Fruit fly (Drosophila melanogaster) whole organism, embryonic: Measurements from ENCODE around the gene twf.

Experiments used
- Awh ChIP-seq: fragments of 200-800 bp; sonication (Bioruptor generic); IDR thresholded peaks from 2 replicates; pipeline ENCODE4, ENCODE4 v1.3.6; 2022; ENCODE audit warnings: missing biosample characterization, missing genetic modification characterization
- Bdp1 ChIP-seq: fragments of 200-800 bp; sonication (Bioruptor generic); optimal IDR thresholded peaks from 3 replicates; lab custom pipeline; 2016; ENCODE audit warnings: missing biosample characterization, missing genetic modification characterization
- CG11085 ChIP-seq: fragments of 200-800 bp; sonication (Bioruptor generic); IDR thresholded peaks from 2 replicates; pipeline ENCODE4 v1.3.6; 2022; ENCODE audit warnings: missing biosample characterization, missing genetic modification characterization
- CG11093 ChIP-seq: fragments of 200-800 bp; sonication (Bioruptor generic); IDR thresholded peaks from 3 replicates; pipeline ENCODE4 v1.3.6; 2022; ENCODE audit warnings: missing biosample characterization, missing genetic modification characterization
- CG12071 ChIP-seq: fragments of 200-800 bp; sonication (Bioruptor generic); optimal IDR thresholded peaks from 3 replicates; lab custom pipeline; 2018; ENCODE audit warnings: missing biosample characterization, mild to moderate bottlenecking, missing genetic modification characterization
- CG12299 ChIP-seq: fragments of 200-800 bp; sonication (Bioruptor generic); optimal IDR thresholded peaks from 2 replicates; lab custom pipeline; 2018; ENCODE audit warnings: missing biosample characterization, mild to moderate bottlenecking, missing genetic modification characterization
- CG15479 ChIP-seq: fragments of 200-800 bp; sonication (Bioruptor generic); optimal IDR thresholded peaks from 3 replicates; lab custom pipeline; 2019; ENCODE audit warnings: missing biosample characterization, mild to moderate bottlenecking, missing genetic modification characterization, moderate library complexity
- CG1602 ChIP-seq: fragments of 200-800 bp; sonication (Bioruptor generic); optimal IDR thresholded peaks from 3 replicates; lab custom pipeline; 2016; ENCODE audit warnings: missing biosample characterization, missing genetic modification characterization
- CG1792 ChIP-seq: fragments of 200-800 bp; sonication (Bioruptor generic); optimal IDR thresholded peaks from 2 replicates; lab custom pipeline; 2016; ENCODE audit warnings: missing biosample characterization, missing genetic modification characterization
- CG2116 ChIP-seq: fragments of 200-800 bp; sonication (Bioruptor generic); optimal IDR thresholded peaks from 3 replicates; lab custom pipeline; 2018; ENCODE audit warnings: missing biosample characterization, mild to moderate bottlenecking, missing genetic modification characterization
- CG42726 ChIP-seq: fragments of 200-800 bp; sonication (Bioruptor generic); IDR thresholded peaks from 2 replicates; pipeline ENCODE4 v1.3.6; 2022; ENCODE audit warnings: missing biosample characterization, missing genetic modification characterization; ENCODE audit not compliant: partially characterized antibody
- CG4360 ChIP-seq: fragments of 200-800 bp; sonication (Bioruptor generic); IDR thresholded peaks from 2 replicates; pipeline ENCODE4 v1.3.6; 2022; ENCODE audit warnings: missing biosample characterization, missing genetic modification characterization
- CG5245 ChIP-seq: fragments of 200-800 bp; sonication (Bioruptor generic); optimal IDR thresholded peaks from 3 replicates; lab custom pipeline; 2016; ENCODE audit warnings: missing biosample characterization, missing genetic modification characterization
- CG6791 ChIP-seq: fragments of 200-800 bp; sonication (Bioruptor generic); IDR thresholded peaks from 3 replicates; pipeline ENCODE4 v1.3.6; 2022; ENCODE audit warnings: missing biosample characterization, missing genetic modification characterization; ENCODE audit not compliant: partially characterized antibody
- CG7372 ChIP-seq: fragments of 200-800 bp; sonication (Bioruptor generic); IDR thresholded peaks from 2 replicates; pipeline ENCODE4 v1.3.6; 2022; ENCODE audit warnings: missing biosample characterization, missing genetic modification characterization
- CG8089 ChIP-seq: fragments of 200-800 bp; sonication (Bioruptor generic); optimal IDR thresholded peaks from 3 replicates; lab custom pipeline; 2016; ENCODE audit warnings: missing biosample characterization, missing genetic modification characterization
- CG8290 ChIP-seq, 3 experiments: fragments of 200-800 bp; sonication (Bioruptor generic); optimal IDR thresholded peaks; 2 replicates each; lab custom pipeline; 2016 to 2019; ENCODE audit warnings: missing biosample characterization in 3 of 3, missing genetic modification characterization in 3 of 3, mild to moderate bottlenecking in 2 of 3, moderate library complexity in 1 of 3
- CG8924 ChIP-seq: fragments of 200-800 bp; optimal IDR thresholded peaks from 3 replicates; lab custom pipeline; 2019; ENCODE audit warnings: missing biosample characterization, mild to moderate bottlenecking, missing genetic modification characterization, moderate library complexity
- CG9609 ChIP-seq: fragments of 200-800 bp; sonication (Bioruptor generic); optimal IDR thresholded peaks from 3 replicates; lab custom pipeline; 2016; ENCODE audit warnings: missing biosample characterization, missing genetic modification characterization
- CG9932 ChIP-seq: fragments of 200-800 bp; sonication (Bioruptor generic); IDR thresholded peaks from 2 replicates; pipeline ENCODE4 v1.3.6; 2022; ENCODE audit warnings: missing biosample characterization, missing genetic modification characterization
- Chrac-16 ChIP-seq: fragments of 200-800 bp; sonication (Bioruptor generic); optimal IDR thresholded peaks from 3 replicates; lab custom pipeline; 2016; ENCODE audit warnings: missing biosample characterization, missing genetic modification characterization
- CkIIα-i1 ChIP-seq: fragments of 200-800 bp; sonication (Bioruptor generic); IDR thresholded peaks from 2 replicates; pipeline ENCODE4 v1.3.6; 2022; ENCODE audit warnings: missing biosample characterization, missing genetic modification characterization
- Dek ChIP-seq: fragments of 200-800 bp; sonication (Bioruptor generic); optimal IDR thresholded peaks from 3 replicates; lab custom pipeline; 2019; ENCODE audit warnings: missing biosample characterization, mild to moderate bottlenecking, missing genetic modification characterization, moderate library complexity
- Dll ChIP-seq: fragments of 200-800 bp; sonication (Bioruptor generic); IDR thresholded peaks from 4 replicates; pipeline ENCODE4 v1.3.6; 2022; ENCODE audit warnings: missing biosample characterization, missing genetic modification characterization; ENCODE audit not compliant: partially characterized antibody
- Gug ChIP-seq: fragments of 200-800 bp; sonication (Bioruptor generic); IDR thresholded peaks from 4 replicates; pipeline ENCODE4 v1.3.6; 2022; ENCODE audit warnings: missing biosample characterization, missing genetic modification characterization
- Hsf ChIP-seq: fragments of 200-800 bp; sonication (Bioruptor generic); optimal IDR thresholded peaks from 3 replicates; lab custom pipeline; 2016; ENCODE audit warnings: missing biosample characterization, missing genetic modification characterization
- Lhr ChIP-seq: fragments of 200-800 bp; sonication (Bioruptor generic); optimal IDR thresholded peaks from 3 replicates; lab custom pipeline; 2017; ENCODE audit warnings: mild to moderate bottlenecking, missing biosample characterization, missing genetic modification reagents, missing genetic modification characterization
- Rx ChIP-seq: fragments of 200-800 bp; sonication (Bioruptor generic); IDR thresholded peaks from 2 replicates; pipeline ENCODE4 v1.3.6; 2022; ENCODE audit warnings: missing biosample characterization, missing genetic modification characterization
- Trl ChIP-seq, 3 experiments: fragments of >200 bp in 2 of 3; fragments of 200-800 bp in 1 of 3; sonication (Bioruptor generic) in 1 of 3; optimal IDR thresholded peaks; 2 replicates in 1 of 3; 3 replicates in 2 of 3; lab custom pipeline; 2016 to 2017; ENCODE audit warnings: missing biosample characterization in 1 of 3, missing genetic modification characterization in 1 of 3
- Xrp1 ChIP-seq: fragments of 200-800 bp; sonication (Bioruptor generic); IDR thresholded peaks from 2 replicates; pipeline ENCODE4 v1.3.6; 2022; ENCODE audit warnings: missing biosample characterization, missing genetic modification characterization
- bowl ChIP-seq: fragments of 200-800 bp; sonication (Bioruptor generic); IDR thresholded peaks from 2 replicates; pipeline ENCODE4 v1.3.6; 2022; ENCODE audit warnings: missing biosample characterization, missing genetic modification characterization
- caup ChIP-seq: fragments of 200-800 bp; sonication (Bioruptor generic); optimal IDR thresholded peaks from 3 replicates; lab custom pipeline; 2017; ENCODE audit warnings: missing biosample characterization, mild to moderate bottlenecking, missing genetic modification characterization, moderate library complexity; ENCODE audit not compliant: severe bottlenecking
- dm ChIP-seq: fragments of 200-800 bp; sonication (Bioruptor generic); optimal IDR thresholded peaks from 3 replicates; lab custom pipeline; 2016; ENCODE audit warnings: missing biosample characterization, missing genetic modification characterization
- dysf ChIP-seq: fragments of 200-800 bp; sonication (Bioruptor generic); IDR thresholded peaks from 3 replicates; pipeline ENCODE4 v1.3.6; 2022; ENCODE audit warnings: missing biosample characterization, missing genetic modification characterization
- ems ChIP-seq: fragments of 200-800 bp; sonication (Bioruptor generic); optimal IDR thresholded peaks from 3 replicates; lab custom pipeline; 2016; ENCODE audit warnings: missing biosample characterization, missing genetic modification characterization
- gce ChIP-seq: fragments of 200-800 bp; sonication (Bioruptor generic); IDR thresholded peaks from 3 replicates; pipeline ENCODE4 v1.3.6; 2022; ENCODE audit warnings: missing biosample characterization, missing genetic modification characterization
- gfzf ChIP-seq: fragments of 200-800 bp; sonication (Bioruptor generic); optimal IDR thresholded peaks from 2 replicates; lab custom pipeline; 2016; ENCODE audit warnings: missing biosample characterization, mild to moderate bottlenecking, missing genetic modification characterization, moderate library complexity
- gt ChIP-seq: fragments of 200-800 bp; sonication (Bioruptor generic); IDR thresholded peaks from 2 replicates; pipeline ENCODE4 v1.3.6; 2022; ENCODE audit warnings: missing biosample characterization, missing genetic modification characterization
- ind ChIP-seq: fragments of 200-800 bp; sonication (Bioruptor generic); optimal IDR thresholded peaks from 3 replicates; lab custom pipeline; 2016; ENCODE audit warnings: missing biosample characterization, missing genetic modification characterization
- insv ChIP-seq, 2 experiments: fragments of 200-800 bp; sonication (Bioruptor generic); optimal IDR thresholded peaks; 3 replicates each; lab custom pipeline; 2016 to 2018; ENCODE audit warnings: missing biosample characterization in 2 of 2, missing genetic modification characterization in 2 of 2
- maf-S ChIP-seq: fragments of 200-800 bp; sonication (Bioruptor generic); optimal IDR thresholded peaks from 2 replicates; lab custom pipeline; 2016; ENCODE audit warnings: missing biosample characterization, missing genetic modification characterization
- onecut ChIP-seq: fragments of 200-800 bp; sonication (Bioruptor generic); IDR thresholded peaks from 2 replicates; pipeline ENCODE4 v1.3.6; 2022; ENCODE audit warnings: missing biosample characterization, missing genetic modification characterization
- prd ChIP-seq, 3 experiments: fragments of >200 bp in 2 of 3; fragments of 200-800 bp in 1 of 3; sonication (Bioruptor generic) in 1 of 3; optimal IDR thresholded peaks in 2 of 3; IDR thresholded peaks in 1 of 3; 2 replicates in 2 of 3; 3 replicates in 1 of 3; pipeline versions ENCODE4 v1.3.6 to Lab custom; 2017 to 2022; ENCODE audit warnings: missing biosample characterization in 1 of 3, missing genetic modification characterization in 1 of 3
- pum ChIP-seq: fragments of 200-800 bp; sonication (Bioruptor generic); optimal IDR thresholded peaks from 2 replicates; lab custom pipeline; 2016; ENCODE audit warnings: missing biosample characterization, missing genetic modification characterization
- row ChIP-seq: fragments of 200-800 bp; sonication (Bioruptor generic); IDR thresholded peaks from 3 replicates; pipeline ENCODE4 v1.3.6; 2022; ENCODE audit warnings: missing biosample characterization, missing genetic modification characterization
- sens-2 ChIP-seq: fragments of 200-800 bp; sonication (Bioruptor generic); IDR thresholded peaks from 2 replicates; pipeline ENCODE4 v1.3.6; 2022; ENCODE audit warnings: missing biosample characterization, missing genetic modification characterization
- sisA ChIP-seq: fragments of 200-800 bp; sonication (Bioruptor generic); IDR thresholded peaks from 2 replicates; pipeline ENCODE4 v1.3.6; 2022; ENCODE audit warnings: missing biosample characterization, missing genetic modification characterization
- tin ChIP-seq: fragments of 200-800 bp; sonication (Bioruptor generic); optimal IDR thresholded peaks from 3 replicates; lab custom pipeline; 2016; ENCODE audit warnings: missing biosample characterization, missing genetic modification characterization
- ttk ChIP-seq: fragments of 200-800 bp; sonication (Bioruptor generic); IDR thresholded peaks from 2 replicates; pipeline ENCODE4 v2.1.2; 2022; ENCODE audit warnings: missing biosample characterization, missing genetic modification characterization

twf gene

dm6 chr3R:14088887-14089567 lies 33.4 kb upstream of the twf start, which contains the start of gene Npc2b (continued):
- peak; percentile 52 for TF ChIP-seq Xrp1 (GFP tag; lab: Robert Waterston, UW)
- no peak for TF ChIP-seq bowl (GFP tag; lab: Robert Waterston, UW)
- TF ChIP-seq onecut (GFP tag; lab: Robert Waterston, UW): peak; percentile 53
- no peak for TF ChIP-seq CG1792 (GFP tag; lab: Kevin White, UChicago)
- peak; percentile 46; the same call in 1 of the 2 replicates for TF ChIP-seq CG11085
- TF ChIP-seq insv (GFP tag; optimal IDR thresholded peaks at IDR 0.05; lab: Kevin White, UChicago): peak in 1 of 2 experiments; percentile 46
- TF ChIP-seq CG8924: peak; percentile 19
- TF ChIP-seq sens-2: no peak
- peak; percentile 43 for TF ChIP-seq maf-S (GFP tag; lab: Kevin White, UChicago)
- no peak for TF ChIP-seq Awh (GFP tag; lab: Robert Waterston, UW)
- TF ChIP-seq CG9932: peak; percentile 79
- no peak for TF ChIP-seq gfzf (GFP tag; lab: Kevin White, UChicago)
- TF ChIP-seq prd (optimal IDR thresholded peaks at IDR 0.05; lab: Kevin White, UChicago): no peak
- TF ChIP-seq prd (GFP tag; IDR thresholded peaks at IDR 0.05; lab: Robert Waterston, UW): peak; percentile 40; the same call in 1 of the 3 replicates
- peak; percentile 67 for TF ChIP-seq Hsf (GFP tag; lab: Kevin White, UChicago)
- peak; percentile 56 for TF ChIP-seq dysf (GFP tag; lab: Robert Waterston, UW)
- no peak for TF ChIP-seq Trl (optimal IDR thresholded peaks at IDR 0.05; lab: Kevin White, UChicago)
- peak; percentile 66 for TF ChIP-seq Trl (GFP tag; optimal IDR thresholded peaks at IDR 0.05; lab: Kevin White, UChicago)
- TF ChIP-seq CG8089: peak; percentile 23
- TF ChIP-seq gce (GFP tag; lab: Robert Waterston, UW): no peak
- peak; percentile 70 for TF ChIP-seq Chrac-16 (GFP tag; lab: Kevin White, UChicago)
- TF ChIP-seq Bdp1 (GFP tag; lab: Kevin White, UChicago): peak; percentile 47
- TF ChIP-seq gt (GFP tag; lab: Robert Waterston, UW): no peak
- peak; percentile 92 for TF ChIP-seq CG42726 (GFP tag; lab: Robert Waterston, UW)
- TF ChIP-seq Gug: 0 out of 4 replicates have a peak, but pooled peaks have one; percentile 6
- peak; percentile 45 for TF ChIP-seq ems
- peak; percentile 43 for TF ChIP-seq CG12071 (GFP tag; lab: Kevin White, UChicago)
- 0 out of 2 replicates have a peak, but pooled peaks have one; percentile 28 for TF ChIP-seq CG4360 (GFP tag; lab: Robert Waterston, UW)
- TF ChIP-seq tin (GFP tag; lab: Kevin White, UChicago): peak; percentile 67
- TF ChIP-seq ind (GFP tag; lab: Kevin White, UChicago): no peak
- peak; percentile 81 for TF ChIP-seq Dek (tag; lab: Kevin White, UChicago)
- no peak for TF ChIP-seq Rx
- TF ChIP-seq CG2116: peak; percentile 20
- TF ChIP-seq Lhr (GFP tag; lab: Kevin White, UChicago): peak; percentile 56
- no peak for TF ChIP-seq CG12299 (tag; lab: Kevin White, UChicago)
- peak; percentile 28 for TF ChIP-seq CG8290 (GFP tag; optimal IDR thresholded peaks at IDR 0.05; lab: Kevin White, UChicago)
- peak in 1 of 2 experiments; percentile 75 for TF ChIP-seq CG8290 (tag; optimal IDR thresholded peaks at IDR 0.05; lab: Kevin White, UChicago)
- TF ChIP-seq ttk (GFP tag; lab: Robert Waterston, UW): no peak
- TF ChIP-seq pum (GFP tag; lab: Kevin White, UChicago): peak; percentile 19
- TF ChIP-seq sisA (GFP tag; lab: Robert Waterston, UW): peak; percentile 68
- no peak for TF ChIP-seq Dll (GFP tag; lab: Robert Waterston, UW)
- peak; percentile 54 for TF ChIP-seq CG5245
- TF ChIP-seq CG6791 (GFP tag; lab: Robert Waterston, UW): peak; percentile 53; the same call in 1 of the 3 replicates
- no peak for TF ChIP-seq CkIIα-i1
- no peak for TF ChIP-seq CG15479
- no peak for TF ChIP-seq CG11093 (GFP tag; lab: Robert Waterston, UW)
- no peak for TF ChIP-seq CG7372 (GFP tag; lab: Robert Waterston, UW)
- peak; percentile 49 for TF ChIP-seq row
- peak; percentile 44 for TF ChIP-seq CG9609 (GFP tag; lab: Kevin White, UChicago)
- peak; percentile 71 for TF ChIP-seq CG1602 (GFP tag; lab: Kevin White, UChicago)
- TF ChIP-seq caup (GFP tag; lab: Kevin White, UChicago): peak; percentile 44
- no peak for TF ChIP-seq dm (GFP tag; lab: Kevin White, UChicago)
